Worm (Caenorhabditis elegans) whole organism, young adult: ENCODE measurements around the gene coa-3.

ENCODE experiments used
- B0019.2 ChIP-seq: fragments of 200-800 bp; sonication (Bioruptor generic); conservative IDR thresholded peaks from 2 replicates; pipeline ENCODE4 v1.3.6; 2022; ENCODE audit warnings: missing genetic modification reagents, missing genetic modification characterization, missing compliant biosample characterization
- B0261.1 ChIP-seq: sonication (generic microtip); optimal IDR thresholded peaks from 2 replicates; lab custom pipeline; 2016; ENCODE audit warnings: mild to moderate bottlenecking, missing genetic modification characterization, moderate library complexity, missing compliant biosample characterization
- B0336.3 ChIP-seq: fragments of 200-800 bp; sonication (Bioruptor generic); IDR thresholded peaks from 2 replicates; pipeline ENCODE4 v1.3.6; 2022; ENCODE audit warnings: missing genetic modification characterization, missing compliant biosample characterization
- F23B12.7 ChIP-seq: sonication (generic microtip); optimal IDR thresholded peaks from 2 replicates; lab custom pipeline; 2017; ENCODE audit warnings: missing genetic modification characterization, mild to moderate bottlenecking, missing compliant biosample characterization, antibody characterized with exemption, moderate library complexity; ENCODE audit not compliant: insufficient read depth
- F33H1.4 ChIP-seq: fragments of 200-800 bp; sonication (Bioruptor generic); IDR thresholded peaks from 2 replicates; pipeline ENCODE4 v1.3.6; 2022; ENCODE audit warnings: missing genetic modification reagents, missing genetic modification characterization, missing compliant biosample characterization
- F49E8.2 ChIP-seq: sonication (generic microtip); optimal IDR thresholded peaks from 3 replicates; lab custom pipeline; 2017; ENCODE audit warnings: missing genetic modification characterization, mild to moderate bottlenecking, missing compliant biosample characterization, antibody characterized with exemption, moderate library complexity; ENCODE audit not compliant: insufficient read depth
- F52B5.7 ChIP-seq: sonication (generic microtip); optimal IDR thresholded peaks from 2 replicates; lab custom pipeline; 2016; ENCODE audit warnings: mild to moderate bottlenecking, missing genetic modification characterization, missing compliant biosample characterization
- F57C9.4 ChIP-seq: sonication (generic microtip); optimal IDR thresholded peaks from 2 replicates; lab custom pipeline; 2017; ENCODE audit warnings: mild to moderate bottlenecking, missing genetic modification characterization, missing compliant biosample characterization
- K11D2.4 ChIP-seq: fragments of 200-800 bp; sonication (Bioruptor generic); IDR thresholded peaks from 2 replicates; pipeline ENCODE4 v1.3.6; 2022; ENCODE audit warnings: missing genetic modification reagents, missing genetic modification characterization, missing compliant biosample characterization
- T26A5.8 ChIP-seq: sonication (generic microtip); optimal IDR thresholded peaks from 2 replicates; lab custom pipeline; 2016; ENCODE audit warnings: missing genetic modification characterization, missing compliant biosample characterization
- Y53F4B.3 ChIP-seq: fragments of 200-800 bp; sonication (Bioruptor generic); IDR thresholded peaks from 2 replicates; pipeline ENCODE4 v1.3.6; 2022; ENCODE audit warnings: missing genetic modification reagents, missing genetic modification characterization, missing compliant biosample characterization
- Y67H2A.10 ChIP-seq: fragments of 200-800 bp; sonication (Bioruptor generic); conservative IDR thresholded peaks from 2 replicates; pipeline ENCODE4 v1.3.6; 2022; ENCODE audit warnings: missing genetic modification reagents, missing genetic modification characterization, missing compliant biosample characterization
- aptf-3 ChIP-seq: fragments of 200-800 bp; sonication (Bioruptor generic); IDR thresholded peaks from 2 replicates; pipeline ENCODE4 v1.3.6; 2022; ENCODE audit warnings: missing genetic modification characterization, missing compliant biosample characterization
- attf-3 ChIP-seq: fragments of 200-800 bp; sonication (Bioruptor generic); conservative IDR thresholded peaks from 2 replicates; pipeline ENCODE4 v1.3.6; 2022; ENCODE audit warnings: missing genetic modification reagents, missing genetic modification characterization, missing compliant biosample characterization
- bed-2 ChIP-seq: fragments of 200-800 bp; sonication (Bioruptor generic); IDR thresholded peaks from 2 replicates; pipeline ENCODE4 v1.3.6; 2022; ENCODE audit warnings: missing genetic modification reagents, missing genetic modification characterization, missing compliant biosample characterization
- ceh-40 ChIP-seq: fragments of 200-800 bp; sonication (Bioruptor generic); IDR thresholded peaks from 2 replicates; pipeline ENCODE4 v1.3.6; 2022; ENCODE audit warnings: missing genetic modification characterization, missing compliant biosample characterization
- ceh-79 ChIP-seq: sonication (generic microtip); optimal IDR thresholded peaks from 2 replicates; lab custom pipeline; 2017; ENCODE audit warnings: mild to moderate bottlenecking, missing genetic modification characterization, missing compliant biosample characterization
- ceh-91 ChIP-seq: fragments of 200-800 bp; sonication (Bioruptor generic); IDR thresholded peaks from 2 replicates; pipeline ENCODE4 v1.3.6; 2022; ENCODE audit warnings: missing genetic modification reagents, missing genetic modification characterization, missing compliant biosample characterization
- die-1 ChIP-seq: sonication (generic microtip); optimal IDR thresholded peaks from 2 replicates; lab custom pipeline; 2016; ENCODE audit warnings: missing genotype, mild to moderate bottlenecking, missing genetic modification characterization, missing compliant biosample characterization
- dox-1 ChIP-seq: fragments of 200-800 bp; sonication (Bioruptor generic); IDR thresholded peaks from 2 replicates; pipeline ENCODE4 v1.3.6; 2022; ENCODE audit warnings: missing genetic modification reagents, missing genetic modification characterization, missing compliant biosample characterization
- dpl-1 ChIP-seq: fragments of 150-350 bp; optimal IDR thresholded peaks from 2 replicates; lab custom pipeline; 2014; ENCODE audit warnings: missing biosample characterization, missing genetic modification reagents, missing genetic modification characterization
- egrh-3 ChIP-seq: fragments of 200-800 bp; sonication (Bioruptor generic); IDR thresholded peaks from 2 replicates; pipeline ENCODE4 v1.3.6; 2022; ENCODE audit warnings: missing genetic modification reagents, missing genetic modification characterization, missing compliant biosample characterization
- hlh-26 ChIP-seq: fragments of 200-800 bp; sonication (Bioruptor generic); conservative IDR thresholded peaks from 2 replicates; pipeline ENCODE4 v1.3.6; 2022; ENCODE audit warnings: missing genetic modification reagents, missing genetic modification characterization, missing compliant biosample characterization
- hmg-1.2 ChIP-seq: fragments of 200-800 bp; sonication (Bioruptor generic); IDR thresholded peaks from 2 replicates; pipeline ENCODE4 v1.3.6; 2022; ENCODE audit warnings: missing genetic modification reagents, missing genetic modification characterization, missing compliant biosample characterization
- hsf-1 ChIP-seq: fragments of 200-800 bp; sonication (Bioruptor generic); IDR thresholded peaks from 2 replicates; pipeline ENCODE4 v1.3.6; 2022; ENCODE audit warnings: missing genetic modification reagents, missing genetic modification characterization, missing compliant biosample characterization
- let-526 ChIP-seq: fragments of 200-800 bp; sonication (Bioruptor generic); IDR thresholded peaks from 2 replicates; pipeline ENCODE4 v1.3.6; 2022; ENCODE audit warnings: missing genetic modification reagents, missing genetic modification characterization, missing compliant biosample characterization
- lin-40 ChIP-seq: sonication (generic microtip); optimal IDR thresholded peaks from 2 replicates; lab custom pipeline; 2016; ENCODE audit warnings: missing genetic modification characterization, mild to moderate bottlenecking, missing compliant biosample characterization, missing genotype, missing genetic modification reagents
- lin-54 ChIP-seq: fragments of 200-800 bp; sonication (Bioruptor generic); optimal IDR thresholded peaks from 2 replicates; lab custom pipeline; 2018; ENCODE audit warnings: mild to moderate bottlenecking, missing genetic modification characterization, missing compliant biosample characterization
- lsl-1 ChIP-seq: fragments of 200-800 bp; sonication (Bioruptor generic); optimal IDR thresholded peaks from 2 replicates; lab custom pipeline; 2018; ENCODE audit warnings: mild to moderate bottlenecking, missing genetic modification characterization, moderate library complexity, missing compliant biosample characterization
- lsy-27 ChIP-seq: sonication (generic microtip); optimal IDR thresholded peaks from 2 replicates; lab custom pipeline; 2017; ENCODE audit warnings: missing genetic modification characterization, mild to moderate bottlenecking, missing compliant biosample characterization, antibody characterized with exemption, missing genotype, borderline replicate concordance; ENCODE audit not compliant: insufficient read depth
- madf-3 ChIP-seq: fragments of 200-800 bp; sonication (Bioruptor generic); IDR thresholded peaks from 2 replicates; pipeline ENCODE4 v1.3.6; 2022; ENCODE audit warnings: missing genetic modification reagents, missing genetic modification characterization, missing compliant biosample characterization
- madf-6 ChIP-seq: fragments of 200-800 bp; sonication (Bioruptor generic); IDR thresholded peaks from 2 replicates; pipeline ENCODE4 v1.3.6; 2022; ENCODE audit warnings: missing genetic modification reagents, missing genetic modification characterization, missing compliant biosample characterization
- madf-8 ChIP-seq: fragments of 200-800 bp; sonication (Bioruptor generic); conservative IDR thresholded peaks from 2 replicates; pipeline ENCODE4 v1.3.6; 2022; ENCODE audit warnings: missing genetic modification reagents, missing genetic modification characterization, missing compliant biosample characterization
- nfya-1 ChIP-seq: sonication (generic microtip); optimal IDR thresholded peaks from 2 replicates; lab custom pipeline; 2017; ENCODE audit warnings: antibody characterized with exemption, missing compliant biosample characterization, missing genetic modification characterization, borderline replicate concordance; ENCODE audit not compliant: insufficient read depth
- nfya-2 ChIP-seq: fragments of 200-800 bp; sonication (Bioruptor generic); IDR thresholded peaks from 2 replicates; pipeline ENCODE4 v1.3.6; 2022; ENCODE audit warnings: missing genetic modification reagents, missing genetic modification characterization, missing compliant biosample characterization
- nfyb-1 ChIP-seq: fragments of 200-800 bp; sonication (Bioruptor generic); IDR thresholded peaks from 2 replicates; pipeline ENCODE4 v1.3.6; 2022; ENCODE audit warnings: missing genetic modification reagents, missing genetic modification characterization, missing compliant biosample characterization
- nhr-179 ChIP-seq: sonication (generic microtip); optimal IDR thresholded peaks from 2 replicates; lab custom pipeline; 2016; ENCODE audit warnings: mild to moderate bottlenecking, missing genetic modification characterization, missing compliant biosample characterization
- pbrm-1 ChIP-seq: fragments of 200-800 bp; sonication (Bioruptor generic); IDR thresholded peaks from 2 replicates; pipeline ENCODE4 v1.3.6; 2022; ENCODE audit warnings: missing genetic modification reagents, missing genetic modification characterization, missing compliant biosample characterization
- snpc-1.1 ChIP-seq: sonication (generic microtip); optimal IDR thresholded peaks from 2 replicates; lab custom pipeline; 2017; ENCODE audit warnings: missing genetic modification characterization, mild to moderate bottlenecking, missing compliant biosample characterization, antibody characterized with exemption, moderate library complexity, missing genotype, missing genetic modification reagents; ENCODE audit not compliant: insufficient read depth
- snpc-1.3 ChIP-seq: sonication (generic microtip); optimal IDR thresholded peaks from 2 replicates; lab custom pipeline; 2017; ENCODE audit warnings: missing genetic modification characterization, mild to moderate bottlenecking, missing compliant biosample characterization, antibody characterized with exemption, moderate library complexity, missing genotype, missing genetic modification reagents; ENCODE audit not compliant: insufficient read depth
- snpc-4 ChIP-seq, 5 experiments: fragments of 150-350 bp in 1 of 5; sonication (generic microtip) in 4 of 5; optimal IDR thresholded peaks; 2 replicates each; lab custom pipeline; 2014 to 2018; ENCODE audit warnings: missing genetic modification characterization in 5 of 5, missing biosample characterization in 3 of 5, antibody characterized with exemption in 2 of 5, mild to moderate bottlenecking in 2 of 5, missing compliant biosample characterization in 2 of 5, missing genotype in 2 of 5, moderate library complexity in 2 of 5, missing genetic modification reagents in 1 of 5
- tbx-9 ChIP-seq: sonication (generic microtip); optimal IDR thresholded peaks from 2 replicates; lab custom pipeline; 2016; ENCODE audit warnings: borderline replicate concordance, missing genetic modification characterization, inconsistent platforms, missing compliant biosample characterization
- xnd-1 ChIP-seq: sonication (generic microtip); optimal IDR thresholded peaks from 2 replicates; lab custom pipeline; 2016; ENCODE audit warnings: missing genotype, missing genetic modification reagents, missing genetic modification characterization, missing compliant biosample characterization
- zfh-2 ChIP-seq: fragments of 200-800 bp; sonication (Bioruptor generic); conservative IDR thresholded peaks from 2 replicates; pipeline ENCODE4 v1.3.6; 2022; ENCODE audit warnings: missing genetic modification reagents, missing genetic modification characterization, missing compliant biosample characterization
- zim-3 ChIP-seq: sonication (generic microtip); optimal IDR thresholded peaks from 2 replicates; lab custom pipeline; 2017; ENCODE audit warnings: mild to moderate bottlenecking, missing genetic modification characterization, moderate library complexity, missing compliant biosample characterization

The coa-3 gene

ce11 chrII:4571112-4571511 lies 31.3 kb downstream of the coa-3 start:
- no peak for TF ChIP-seq let-526 (GFP tag; lab: Robert Waterston, UW)
- TF ChIP-seq K11D2.4 = no peak
- no peak for TF ChIP-seq B0261.1 (tag; lab: Kevin White, UChicago)
- TF ChIP-seq lsl-1 = no peak
- no peak for TF ChIP-seq hmg-1.2 (GFP tag; lab: Robert Waterston, UW)
- no peak for TF ChIP-seq hsf-1 (GFP tag; lab: Robert Waterston, UW)
- TF ChIP-seq lsy-27 (tag; lab: Kevin White, UChicago) = no peak
- TF ChIP-seq zim-3 = no peak
- TF ChIP-seq hlh-26 (GFP tag; lab: Robert Waterston, UW) = no peak
- no peak for TF ChIP-seq lin-40
- TF ChIP-seq zfh-2 = peak; percentile 79
- no peak for TF ChIP-seq Y67H2A.10
- TF ChIP-seq egrh-3 (GFP tag; lab: Robert Waterston, UW) = peak; percentile 65; the same call in 1 of the 2 replicates
- no peak for TF ChIP-seq aptf-3 (GFP tag; lab: Robert Waterston, UW)
- TF ChIP-seq F52B5.7 (tag; lab: Kevin White, UChicago) = no peak
- no peak for TF ChIP-seq bed-2 (GFP tag; lab: Robert Waterston, UW)

ce11 chrII:4566237-4566636 lies 36.2 kb downstream of the coa-3 start:
- TF ChIP-seq madf-8 (GFP tag; lab: Robert Waterston, UW) (peak; percentile 62; the same call in 1 of the 2 replicates), snpc-1.1 (tag; lab: Kevin White, UChicago) (no peak), ceh-91 (0 out of 2 replicates have a peak, but pooled peaks have one; percentile 47), nhr-179 (no peak), ceh-40 (GFP tag; lab: Robert Waterston, UW) (no peak), madf-6 (GFP tag; lab: Robert Waterston, UW) (peak; percentile 90), F33H1.4 (GFP tag; lab: Robert Waterston, UW) (peak; percentile 90), snpc-4 (GFP tag; optimal IDR thresholded peaks at IDR 0.05; lab: Kevin White, UChicago) (no peak), snpc-4 (tag; optimal IDR thresholded peaks at IDR 0.05; lab: Kevin White, UChicago) (no peak), F23B12.7 (tag; lab: Kevin White, UChicago) (no peak), nfya-2 (no peak), lsl-1 (peak; percentile 97), xnd-1 (tag; lab: Kevin White, UChicago) (peak; percentile 87), tbx-9 (tag; lab: Kevin White, UChicago) (no peak), F49E8.2 (tag; lab: Kevin White, UChicago) (peak; percentile 7), dox-1 (GFP tag; lab: Robert Waterston, UW) (no peak), ceh-79 (no peak)

- no peak for TF ChIP-seq aptf-3 (GFP tag; lab: Robert Waterston, UW)
- TF ChIP-seq lsy-27 (tag; lab: Kevin White, UChicago) = no peak
- TF ChIP-seq madf-3 (GFP tag; lab: Robert Waterston, UW) = no peak
- TF ChIP-seq B0336.3 (GFP tag; lab: Robert Waterston, UW) = 0 out of 2 replicates have a peak, but pooled peaks have one; percentile 22
- TF ChIP-seq nfyb-1 (GFP tag; lab: Robert Waterston, UW) = peak; percentile 59; the same call in 1 of the 2 replicates
- no peak for TF ChIP-seq attf-3 (GFP tag; lab: Robert Waterston, UW)
- peak; percentile 16 for TF ChIP-seq snpc-1.3 (tag; lab: Kevin White, UChicago)
- TF ChIP-seq lin-54 (GFP tag; lab: Kevin White, UChicago) = no peak
- no peak for TF ChIP-seq egrh-3 (GFP tag; lab: Robert Waterston, UW)
- TF ChIP-seq bed-2 (GFP tag; lab: Robert Waterston, UW) = no peak
- TF ChIP-seq dpl-1 (GFP tag; lab: Kevin White, UChicago) = no peak
- TF ChIP-seq die-1 (tag; lab: Kevin White, UChicago) = peak; percentile 67
- no peak for TF ChIP-seq Y53F4B.3 (GFP tag; lab: Robert Waterston, UW)
- no peak for TF ChIP-seq F57C9.4
- no peak for TF ChIP-seq nfya-1 (tag; lab: Kevin White, UChicago)
- no peak for TF ChIP-seq T26A5.8 (tag; lab: Kevin White, UChicago)
- no peak for TF ChIP-seq pbrm-1
- TF ChIP-seq B0019.2 (GFP tag; lab: Robert Waterston, UW) = no peak
Observed at ce11 chrII:4565205-4565604, 37.2 kb downstream of the coa-3 start.
